Fruit fly (Drosophila melanogaster) whole organism, embryonic: ENCODE measurements around the gene cav.

Experiments
- ATbp ChIP-seq: fragments of 200-800 bp; sonication (Bioruptor generic); optimal IDR thresholded peaks from 2 replicates; lab custom pipeline; 2017; ENCODE audit warnings: missing biosample characterization, mild to moderate bottlenecking, missing genetic modification characterization, missing genetic modification reagents
- Bdp1 ChIP-seq: fragments of 200-800 bp; sonication (Bioruptor generic); optimal IDR thresholded peaks from 3 replicates; lab custom pipeline; 2016; ENCODE audit warnings: missing biosample characterization, missing genetic modification characterization
- CG10543 ChIP-seq: fragments of 200-800 bp; sonication (Bioruptor generic); optimal IDR thresholded peaks from 3 replicates; lab custom pipeline; 2017; ENCODE audit warnings: missing biosample characterization, mild to moderate bottlenecking, missing genetic modification characterization, moderate library complexity
- CG13287 ChIP-seq: fragments of 200-800 bp; sonication (Bioruptor generic); IDR thresholded peaks from 2 replicates; pipeline ENCODE4 v1.3.6; 2022; ENCODE audit warnings: missing biosample characterization, missing genetic modification characterization; ENCODE audit not compliant: partially characterized antibody
- CG13296 ChIP-seq: fragments of 200-800 bp; sonication (Bioruptor generic); optimal IDR thresholded peaks from 3 replicates; lab custom pipeline; 2018; ENCODE audit warnings: missing biosample characterization, mild to moderate bottlenecking, missing genetic modification characterization
- CG16813 ChIP-seq: fragments of 200-800 bp; sonication (Bioruptor generic); IDR thresholded peaks from 3 replicates; pipeline ENCODE4 v1.3.6; 2022; ENCODE audit warnings: missing biosample characterization, missing genetic modification characterization; ENCODE audit not compliant: partially characterized antibody
- CG2678 ChIP-seq: fragments of 200-800 bp; sonication (Bioruptor generic); optimal IDR thresholded peaks from 3 replicates; lab custom pipeline; 2019; ENCODE audit warnings: missing biosample characterization, mild to moderate bottlenecking, missing genetic modification characterization, moderate library complexity
- CG32532 ChIP-seq: fragments of 200-800 bp; sonication (Bioruptor generic); IDR thresholded peaks from 2 replicates; pipeline ENCODE4 v1.3.6; 2022; ENCODE audit warnings: missing biosample characterization, missing genetic modification characterization
- CG42726 ChIP-seq: fragments of 200-800 bp; sonication (Bioruptor generic); IDR thresholded peaks from 2 replicates; pipeline ENCODE4 v1.3.6; 2022; ENCODE audit warnings: missing biosample characterization, missing genetic modification characterization; ENCODE audit not compliant: partially characterized antibody
- CG5180 ChIP-seq: fragments of 200-800 bp; sonication (Bioruptor generic); optimal IDR thresholded peaks from 3 replicates; lab custom pipeline; 2017; ENCODE audit warnings: missing biosample characterization, missing genetic modification characterization, mild to moderate bottlenecking, moderate library complexity, missing genetic modification reagents
- CG6791 ChIP-seq: fragments of 200-800 bp; sonication (Bioruptor generic); IDR thresholded peaks from 3 replicates; pipeline ENCODE4 v1.3.6; 2022; ENCODE audit warnings: missing biosample characterization, missing genetic modification characterization; ENCODE audit not compliant: partially characterized antibody
- CG8089 ChIP-seq: fragments of 200-800 bp; sonication (Bioruptor generic); optimal IDR thresholded peaks from 3 replicates; lab custom pipeline; 2016; ENCODE audit warnings: missing biosample characterization, missing genetic modification characterization
- Fer1 ChIP-seq: fragments of 200-800 bp; sonication (Bioruptor generic); optimal IDR thresholded peaks from 2 replicates; lab custom pipeline; 2017; ENCODE audit warnings: missing biosample characterization, mild to moderate bottlenecking, missing genetic modification characterization
- HHEX ChIP-seq: fragments of 200-800 bp; sonication (Bioruptor generic); optimal IDR thresholded peaks from 3 replicates; lab custom pipeline; 2017; ENCODE audit warnings: missing biosample characterization, mild to moderate bottlenecking, missing genetic modification characterization, missing genetic modification reagents
- HLHmδ ChIP-seq: fragments of 200-800 bp; sonication (Bioruptor generic); optimal IDR thresholded peaks from 2 replicates; lab custom pipeline; 2018; ENCODE audit warnings: missing biosample characterization, mild to moderate bottlenecking, missing genetic modification characterization, moderate library complexity
- Hand ChIP-seq: fragments of 200-800 bp; sonication (Bioruptor generic); optimal IDR thresholded peaks from 2 replicates; lab custom pipeline; 2017; ENCODE audit warnings: mild to moderate bottlenecking, missing biosample characterization, missing genetic modification reagents, missing genetic modification characterization
- HmgZ ChIP-seq: fragments of 200-800 bp; sonication (Bioruptor generic); optimal IDR thresholded peaks from 2 replicates; lab custom pipeline; 2018; ENCODE audit warnings: missing biosample characterization, mild to moderate bottlenecking, missing genetic modification characterization
- Jarid2 ChIP-seq: fragments of 200-800 bp; sonication (Bioruptor generic); optimal IDR thresholded peaks from 3 replicates; lab custom pipeline; 2017; ENCODE audit warnings: mild to moderate bottlenecking, missing biosample characterization, missing genetic modification reagents, missing genetic modification characterization
- Med ChIP-seq: fragments of 200-800 bp; sonication (Bioruptor generic); peaks from one replicate; lab custom pipeline; 2016; ENCODE audit warnings: missing biosample characterization, missing genetic modification characterization, mild to moderate bottlenecking, inconsistent platforms, moderate library complexity
- PHDP ChIP-seq: fragments of 200-800 bp; sonication (Bioruptor generic); optimal IDR thresholded peaks from 3 replicates; lab custom pipeline; 2018; ENCODE audit warnings: missing biosample characterization, mild to moderate bottlenecking, missing genetic modification characterization, moderate library complexity
- Scr ChIP-seq: fragments of 200-800 bp; sonication (Bioruptor generic); IDR thresholded peaks from 2 replicates; pipeline ENCODE4 v1.3.6; 2022; ENCODE audit warnings: missing biosample characterization, missing genetic modification characterization; ENCODE audit not compliant: partially characterized antibody
- Sox102F ChIP-seq: fragments of 200-800 bp; sonication (Bioruptor generic); optimal IDR thresholded peaks from 2 replicates; lab custom pipeline; 2018; ENCODE audit warnings: missing biosample characterization, mild to moderate bottlenecking, missing genetic modification characterization, moderate library complexity
- ac ChIP-seq: fragments of 200-800 bp; sonication (Bioruptor generic); optimal IDR thresholded peaks from 3 replicates; lab custom pipeline; 2017; ENCODE audit warnings: missing biosample characterization, mild to moderate bottlenecking, missing genetic modification characterization
- bbx ChIP-seq: fragments of 200-800 bp; sonication (Bioruptor generic); IDR thresholded peaks from 2 replicates; pipeline ENCODE4 v1.3.6; 2022; ENCODE audit warnings: missing biosample characterization, missing genetic modification characterization; ENCODE audit not compliant: partially characterized antibody
- bsh ChIP-seq, 2 experiments: fragments of 200-800 bp; sonication (Bioruptor generic); optimal IDR thresholded peaks; 2 replicates each; lab custom pipeline; 2017 to 2018; ENCODE audit warnings: mild to moderate bottlenecking in 2 of 2, missing biosample characterization in 2 of 2, missing genetic modification characterization in 2 of 2, moderate library complexity in 1 of 2
- cas ChIP-seq: fragments of 200-800 bp; sonication (Bioruptor generic); IDR thresholded peaks from 2 replicates; pipeline ENCODE4 v1.3.6; 2022; ENCODE audit warnings: missing biosample characterization, missing genetic modification characterization
- chinmo ChIP-seq: fragments of 200-800 bp; sonication (Bioruptor generic); IDR thresholded peaks from 4 replicates; pipeline ENCODE4 v1.3.6; 2022; ENCODE audit warnings: missing biosample characterization, missing genetic modification characterization; ENCODE audit not compliant: partially characterized antibody
- eve ChIP-seq, 2 experiments: fragments of >200 bp; optimal IDR thresholded peaks; 2 replicates each; lab custom pipeline; 2017; ENCODE audit warnings: missing biosample characterization in 2 of 2, missing genetic modification characterization in 2 of 2
- fu2 ChIP-seq: fragments of 200-800 bp; sonication (Bioruptor generic); optimal IDR thresholded peaks from 2 replicates; lab custom pipeline; 2016; ENCODE audit warnings: missing biosample characterization, missing genetic modification characterization
- grn ChIP-seq: fragments of 200-800 bp; sonication (Bioruptor generic); optimal IDR thresholded peaks from 3 replicates; lab custom pipeline; 2017; ENCODE audit warnings: missing biosample characterization, missing genetic modification characterization
- inv ChIP-seq: fragments of 200-800 bp; sonication (Bioruptor generic); IDR thresholded peaks from 2 replicates; pipeline ENCODE4 v1.3.6; 2022; ENCODE audit warnings: missing biosample characterization, missing genetic modification characterization; ENCODE audit not compliant: partially characterized antibody
- jing ChIP-seq: fragments of 200-800 bp; sonication (Bioruptor generic); optimal IDR thresholded peaks from 2 replicates; lab custom pipeline; 2018; ENCODE audit warnings: missing biosample characterization, mild to moderate bottlenecking, missing genetic modification characterization
- lab ChIP-seq: fragments of 200-800 bp; sonication (Bioruptor generic); optimal IDR thresholded peaks from 3 replicates; lab custom pipeline; 2017; ENCODE audit warnings: missing biosample characterization, missing genetic modification characterization, mild to moderate bottlenecking, moderate library complexity, missing genetic modification reagents
- salm ChIP-seq: fragments of 200-800 bp; sonication (Bioruptor generic); optimal IDR thresholded peaks from 2 replicates; lab custom pipeline; 2018; ENCODE audit warnings: missing biosample characterization, mild to moderate bottlenecking, missing genetic modification characterization
- scrt ChIP-seq: fragments of 200-800 bp; sonication (Bioruptor generic); optimal IDR thresholded peaks from 2 replicates; lab custom pipeline; 2018; ENCODE audit warnings: missing biosample characterization, mild to moderate bottlenecking, missing genetic modification characterization, moderate library complexity
- sens ChIP-seq: fragments of 200-800 bp; sonication (Bioruptor generic); peaks from one replicate; lab custom pipeline; 2016; ENCODE audit warnings: missing biosample characterization, missing genetic modification characterization
- sima ChIP-seq: fragments of 200-800 bp; sonication (Bioruptor generic); optimal IDR thresholded peaks from 2 replicates; lab custom pipeline; 2016; ENCODE audit warnings: missing biosample characterization, missing genetic modification characterization
- sna ChIP-seq: fragments of 200-800 bp; sonication (Bioruptor generic); IDR thresholded peaks from 2 replicates; pipeline ENCODE4 v1.3.6; 2022; ENCODE audit warnings: missing biosample characterization, missing genetic modification characterization; ENCODE audit not compliant: partially characterized antibody
- vvl ChIP-seq: fragments of 200-800 bp; sonication (Bioruptor generic); IDR thresholded peaks from 2 replicates; pipeline ENCODE4 v1.3.6; 2022; ENCODE audit warnings: missing biosample characterization, missing genetic modification characterization
- wdn ChIP-seq: fragments of 200-800 bp; sonication (Bioruptor generic); IDR thresholded peaks from 2 replicates; pipeline ENCODE4 v1.3.6; 2022; ENCODE audit warnings: missing biosample characterization, missing genetic modification characterization
- zfh2 ChIP-seq: fragments of 200-800 bp; sonication (Bioruptor generic); optimal IDR thresholded peaks from 2 replicates; lab custom pipeline; 2016; ENCODE audit warnings: missing biosample characterization, missing genetic modification characterization

cav gene

DNA sequence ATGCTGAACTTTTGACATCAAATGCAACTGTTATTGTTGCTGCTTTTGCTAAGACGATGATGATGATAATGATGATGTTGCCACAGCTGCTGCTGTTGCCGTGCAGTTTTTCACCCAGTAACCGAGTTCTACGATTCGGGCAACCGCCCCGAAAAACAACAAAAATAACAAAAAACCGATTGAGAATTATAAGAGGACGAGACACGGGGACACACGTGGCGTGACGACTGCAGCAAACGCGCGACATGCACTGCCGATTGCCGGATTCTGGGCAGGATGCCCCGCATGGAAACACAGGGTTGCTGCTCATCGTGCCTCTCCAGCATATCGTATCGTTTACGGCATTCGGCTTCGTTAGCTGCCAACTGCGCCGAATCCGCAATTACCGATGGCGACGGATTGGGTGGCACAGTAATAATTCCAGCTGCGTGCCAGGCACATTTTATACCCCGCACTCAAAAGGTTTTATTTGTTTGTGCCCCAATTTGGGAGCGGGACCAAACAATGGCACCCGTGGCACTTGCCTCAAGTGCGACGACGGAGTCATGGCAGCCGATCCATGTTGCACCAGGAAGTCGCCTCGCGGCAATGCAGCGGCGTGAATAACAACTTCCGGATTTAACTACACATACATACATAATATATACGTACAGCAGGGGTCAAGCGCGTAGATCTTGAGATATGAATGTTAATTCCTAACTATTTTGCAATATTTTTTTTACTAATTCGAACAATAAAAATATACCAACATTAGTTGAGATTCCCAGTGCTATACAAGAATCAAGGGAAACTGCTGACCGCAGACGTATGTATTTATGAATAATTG is 42.9 kb downstream of the cav start (continued):
- peak; percentile 17 for TF ChIP-seq ATbp (GFP tag; lab: Kevin White, UChicago)
- TF ChIP-seq, all 482 proteins: peak for 49

DNA sequence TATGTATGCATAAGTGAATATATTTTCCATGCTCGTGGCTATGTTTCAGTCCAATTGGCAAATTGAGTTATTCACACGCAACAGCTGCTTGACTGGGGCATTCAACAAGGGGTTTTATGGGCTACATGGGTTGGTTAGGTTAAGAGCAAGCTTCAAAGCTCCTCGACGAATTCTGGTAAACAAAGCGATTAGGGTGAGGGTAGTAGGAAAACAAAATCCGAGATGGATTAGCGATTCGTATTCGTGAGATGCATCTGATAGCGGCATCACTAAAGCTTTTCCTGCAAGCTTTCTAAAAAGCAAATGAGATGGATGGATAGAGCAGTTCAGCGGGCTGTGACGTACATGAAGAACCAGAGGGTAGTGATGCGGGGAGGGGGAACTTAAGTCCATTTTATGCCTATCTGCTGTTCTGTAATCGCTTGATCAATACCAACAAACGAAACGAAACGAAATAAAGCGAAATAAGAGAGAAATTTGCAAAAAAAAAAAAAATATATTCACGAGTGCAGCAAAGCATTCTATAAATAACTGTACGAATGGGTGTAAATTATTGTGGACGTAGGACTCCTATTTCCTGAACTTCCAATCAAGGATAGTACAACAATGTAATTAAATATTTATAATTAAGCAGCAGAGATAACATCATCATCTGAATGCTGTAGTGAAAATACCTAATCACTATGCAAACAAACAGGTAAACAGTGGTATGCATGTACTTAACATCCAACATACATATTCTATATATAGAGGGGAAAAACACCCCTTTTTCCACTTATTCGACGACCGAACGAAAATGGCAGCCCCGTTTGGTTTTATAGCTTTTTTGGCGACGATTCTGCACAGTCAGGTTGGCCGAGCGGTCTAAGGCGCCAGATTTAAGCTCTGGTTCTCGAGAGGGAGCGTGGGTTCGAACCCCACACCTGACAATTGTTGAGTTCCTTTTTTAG is 43.8 kb downstream of the cav start:
- TF ChIP-seq lab (GFP tag; lab: Kevin White, UChicago) (peak; percentile 32), chinmo (0 out of 4 replicates have a peak, but pooled peaks have one; percentile 16), CG42726 (GFP tag; lab: Robert Waterston, UW) (peak; percentile 68; the same call in 1 of the 2 replicates), Scr (GFP tag; lab: Robert Waterston, UW) (peak; percentile 48; the same call in 1 of the 2 replicates), salm (tag; lab: Kevin White, UChicago) (no peak), CG13296 (GFP tag; lab: Kevin White, UChicago) (peak; percentile 33), Hand (GFP tag; lab: Kevin White, UChicago) (no peak), Med (peak; percentile 51), Sox102F (GFP tag; lab: Kevin White, UChicago) (no peak), HmgZ (peak; percentile 22), fu2 (GFP tag; lab: Kevin White, UChicago) (no peak), wdn (GFP tag; lab: Robert Waterston, UW) (no peak), Bdp1 (GFP tag; lab: Kevin White, UChicago) (peak; percentile 97), CG6791 (GFP tag; lab: Robert Waterston, UW) (0 out of 3 replicates have a peak, but pooled peaks have one; percentile 6), vvl (GFP tag; lab: Robert Waterston, UW) (0 out of 2 replicates have a peak, but pooled peaks have one; percentile 1), Fer1 (no peak), sna (GFP tag; lab: Robert Waterston, UW) (0 out of 2 replicates have a peak, but pooled peaks have one; percentile 30), CG32532 (no peak), HHEX (peak; percentile 25), grn (GFP tag; lab: Kevin White, UChicago) (peak; percentile 34), CG16813 (GFP tag; lab: Robert Waterston, UW) (peak; percentile 43; the same call in 2 of the 3 replicates), PHDP (no peak), CG10543 (GFP tag; lab: Kevin White, UChicago) (peak; percentile 44), sima (no peak), cas (GFP tag; lab: Robert Waterston, UW) (no peak), CG8089 (GFP tag; lab: Kevin White, UChicago) (no peak), eve (GFP tag; optimal IDR thresholded peaks at IDR 0.05; lab: Kevin White, UChicago) (peak in 1 of 2 experiments; percentile 16), CG13287 (GFP tag; lab: Robert Waterston, UW) (peak; percentile 6; the same call in 1 of the 2 replicates), scrt (GFP tag; lab: Kevin White, UChicago) (peak; percentile 96), HLHmδ (GFP tag; lab: Kevin White, UChicago) (no peak), CG2678 (tag; lab: Kevin White, UChicago) (peak; percentile 14), sens (GFP tag; lab: Kevin White, UChicago) (peak; percentile 66), jing (GFP tag; lab: Kevin White, UChicago) (no peak), zfh2 (GFP tag; lab: Kevin White, UChicago) (no peak), CG5180 (GFP tag; lab: Kevin White, UChicago) (peak; percentile 45), Jarid2 (GFP tag; lab: Kevin White, UChicago) (no peak), ac (GFP tag; lab: Kevin White, UChicago) (no peak), bsh (GFP tag; optimal IDR thresholded peaks at IDR 0.05; lab: Kevin White, UChicago) (no peak), bbx (GFP tag; lab: Robert Waterston, UW) (peak; percentile 18; the same call in 1 of the 2 replicates), inv (GFP tag; lab: Robert Waterston, UW) (no peak)
